Fruit fly (Drosophila melanogaster) whole organism, embryonic: ENCODE results near the gene CG4839.

ENCODE experiments used
- Atf3 ChIP-seq: fragments of 200-800 bp; sonication (Bioruptor generic); optimal IDR thresholded peaks from 3 replicates; lab custom pipeline; 2016; ENCODE audit warnings: missing biosample characterization, missing genetic modification characterization
- CG11398 ChIP-seq: fragments of 200-800 bp; sonication (Bioruptor generic); optimal IDR thresholded peaks from 2 replicates; lab custom pipeline; 2016; ENCODE audit warnings: missing biosample characterization, missing genetic modification characterization
- CG11456 ChIP-seq: fragments of 200-800 bp; sonication (Bioruptor generic); IDR thresholded peaks from 3 replicates; pipeline ENCODE4 v1.3.6; 2022; ENCODE audit warnings: missing biosample characterization, missing genetic modification characterization
- CG11696 ChIP-seq: fragments of 200-800 bp; sonication (Bioruptor generic); IDR thresholded peaks from 2 replicates; pipeline ENCODE4 v1.3.6; 2022; ENCODE audit warnings: missing biosample characterization, missing genetic modification characterization
- CG11723 ChIP-seq: fragments of 200-800 bp; sonication (Bioruptor generic); optimal IDR thresholded peaks from 2 replicates; lab custom pipeline; 2017; ENCODE audit warnings: missing biosample characterization, mild to moderate bottlenecking, missing genetic modification characterization
- CG13123 ChIP-seq: fragments of 200-800 bp; sonication (Bioruptor generic); optimal IDR thresholded peaks from 2 replicates; lab custom pipeline; 2016; ENCODE audit warnings: missing biosample characterization, missing genetic modification characterization
- CG14050 ChIP-seq: fragments of 200-800 bp; sonication (Bioruptor generic); IDR thresholded peaks from 3 replicates; pipeline ENCODE4 v1.3.6; 2022; ENCODE audit warnings: missing biosample characterization, missing genetic modification characterization
- CG14860 ChIP-seq: fragments of 200-800 bp; sonication (Bioruptor generic); IDR thresholded peaks from 3 replicates; pipeline ENCODE4 v1.3.6; 2022; ENCODE audit warnings: missing biosample characterization, missing genetic modification characterization; ENCODE audit not compliant: partially characterized antibody
- CG1792 ChIP-seq: fragments of 200-800 bp; sonication (Bioruptor generic); optimal IDR thresholded peaks from 2 replicates; lab custom pipeline; 2016; ENCODE audit warnings: missing biosample characterization, missing genetic modification characterization
- CG2875 ChIP-seq: fragments of 200-800 bp; sonication (Bioruptor generic); optimal IDR thresholded peaks from 2 replicates; lab custom pipeline; 2017; ENCODE audit warnings: missing biosample characterization, mild to moderate bottlenecking, missing genetic modification characterization, missing genetic modification reagents
- CG30020 ChIP-seq: fragments of 200-800 bp; optimal IDR thresholded peaks from 2 replicates; lab custom pipeline; 2019; ENCODE audit warnings: missing biosample characterization, mild to moderate bottlenecking, missing genetic modification characterization, moderate library complexity
- CG32767 ChIP-seq: fragments of 200-800 bp; sonication (Bioruptor generic); IDR thresholded peaks from 2 replicates; pipeline ENCODE4 v1.3.6; 2022; ENCODE audit warnings: missing biosample characterization, missing genetic modification characterization
- CG3995 ChIP-seq: fragments of 200-800 bp; sonication (Bioruptor generic); optimal IDR thresholded peaks from 3 replicates; lab custom pipeline; 2016; ENCODE audit warnings: missing biosample characterization, missing genetic modification characterization
- CG4424 ChIP-seq: fragments of 200-800 bp; sonication (Bioruptor generic); optimal IDR thresholded peaks from 3 replicates; lab custom pipeline; 2016; ENCODE audit warnings: missing biosample characterization, missing genetic modification characterization
- CG4854 ChIP-seq: fragments of 200-800 bp; sonication (Bioruptor generic); optimal IDR thresholded peaks from 2 replicates; lab custom pipeline; 2016; ENCODE audit warnings: missing biosample characterization, missing genetic modification characterization, inconsistent platforms
- CG8359 ChIP-seq: fragments of 200-800 bp; sonication (Bioruptor generic); optimal IDR thresholded peaks from 2 replicates; lab custom pipeline; 2017; ENCODE audit warnings: missing biosample characterization, mild to moderate bottlenecking, missing genetic modification characterization, borderline replicate concordance
- CHES-1-like ChIP-seq: fragments of 200-800 bp; sonication (Bioruptor generic); optimal IDR thresholded peaks from 2 replicates; lab custom pipeline; 2016; ENCODE audit warnings: missing biosample characterization, missing genetic modification characterization
- Camta ChIP-seq: fragments of 200-800 bp; sonication (Bioruptor generic); optimal IDR thresholded peaks from 2 replicates; lab custom pipeline; 2016; ENCODE audit warnings: missing biosample characterization, missing genetic modification characterization
- CrebB ChIP-seq: fragments of 200-800 bp; sonication (Bioruptor generic); optimal IDR thresholded peaks from 3 replicates; lab custom pipeline; 2018; ENCODE audit warnings: missing biosample characterization, mild to moderate bottlenecking, missing genetic modification characterization
- D19A ChIP-seq: fragments of 200-800 bp; optimal IDR thresholded peaks from 3 replicates; lab custom pipeline; 2019; ENCODE audit warnings: missing biosample characterization, mild to moderate bottlenecking, missing genetic modification characterization, moderate library complexity
- Dfd ChIP-seq, 2 experiments: fragments of >200 bp; optimal IDR thresholded peaks; 2 replicates each; lab custom pipeline; 2017; ENCODE audit warnings: missing biosample characterization in 2 of 2, missing genetic modification characterization in 2 of 2
- E2f1 ChIP-seq: fragments of 200-800 bp; sonication (Bioruptor generic); IDR thresholded peaks from 2 replicates; pipeline ENCODE4 v1.3.6; 2022; ENCODE audit warnings: missing biosample characterization, missing genetic modification characterization
- H15 ChIP-seq: fragments of 200-800 bp; sonication (Bioruptor generic); IDR thresholded peaks from 3 replicates; pipeline ENCODE4 v1.3.6; 2022; ENCODE audit warnings: missing biosample characterization, missing genetic modification characterization
- Hsf ChIP-seq: fragments of 200-800 bp; sonication (Bioruptor generic); optimal IDR thresholded peaks from 3 replicates; lab custom pipeline; 2016; ENCODE audit warnings: missing biosample characterization, missing genetic modification characterization
- Sin3A ChIP-seq: fragments of >200 bp; optimal IDR thresholded peaks from 2 replicates; lab custom pipeline; 2018
- Sox100B ChIP-seq: fragments of 200-800 bp; sonication (Bioruptor generic); optimal IDR thresholded peaks from 3 replicates; lab custom pipeline; 2018; ENCODE audit warnings: missing biosample characterization, mild to moderate bottlenecking, missing genetic modification characterization
- Trl ChIP-seq, 3 experiments: fragments of >200 bp in 2 of 3; fragments of 200-800 bp in 1 of 3; sonication (Bioruptor generic) in 1 of 3; optimal IDR thresholded peaks; 2 replicates in 1 of 3; 3 replicates in 2 of 3; lab custom pipeline; 2016 to 2017; ENCODE audit warnings: missing biosample characterization in 1 of 3, missing genetic modification characterization in 1 of 3
- YL-1 ChIP-seq: fragments of 200-800 bp; sonication (Bioruptor generic); optimal IDR thresholded peaks from 3 replicates; lab custom pipeline; 2017; ENCODE audit warnings: missing biosample characterization, mild to moderate bottlenecking, missing genetic modification characterization
- ara ChIP-seq: fragments of 200-800 bp; sonication (Bioruptor generic); IDR thresholded peaks from 2 replicates; pipeline ENCODE4 v1.3.6; 2022; ENCODE audit warnings: missing biosample characterization, missing genetic modification characterization
- bab2 ChIP-seq: fragments of 200-800 bp; sonication (Bioruptor generic); optimal IDR thresholded peaks from 2 replicates; lab custom pipeline; 2016; ENCODE audit warnings: missing biosample characterization, missing genetic modification characterization
- bbx ChIP-seq: fragments of 200-800 bp; sonication (Bioruptor generic); IDR thresholded peaks from 2 replicates; pipeline ENCODE4 v1.3.6; 2022; ENCODE audit warnings: missing biosample characterization, missing genetic modification characterization; ENCODE audit not compliant: partially characterized antibody
- bsh ChIP-seq, 2 experiments: fragments of 200-800 bp; sonication (Bioruptor generic); optimal IDR thresholded peaks; 2 replicates each; lab custom pipeline; 2017 to 2018; ENCODE audit warnings: mild to moderate bottlenecking in 2 of 2, missing biosample characterization in 2 of 2, missing genetic modification characterization in 2 of 2, moderate library complexity in 1 of 2
- dmrt99B ChIP-seq: fragments of 200-800 bp; sonication (Bioruptor generic); optimal IDR thresholded peaks from 2 replicates; lab custom pipeline; 2018; ENCODE audit warnings: missing biosample characterization, mild to moderate bottlenecking, missing genetic modification characterization, moderate library complexity
- fru ChIP-seq: fragments of >200 bp; optimal IDR thresholded peaks from 2 replicates; lab custom pipeline; 2017
- gce ChIP-seq: fragments of 200-800 bp; sonication (Bioruptor generic); IDR thresholded peaks from 3 replicates; pipeline ENCODE4 v1.3.6; 2022; ENCODE audit warnings: missing biosample characterization, missing genetic modification characterization
- gcm2 ChIP-seq: fragments of 200-800 bp; sonication (Bioruptor generic); optimal IDR thresholded peaks from 2 replicates; lab custom pipeline; 2016; ENCODE audit warnings: missing biosample characterization, missing genetic modification characterization
- gfzf ChIP-seq: fragments of 200-800 bp; sonication (Bioruptor generic); optimal IDR thresholded peaks from 2 replicates; lab custom pipeline; 2016; ENCODE audit warnings: missing biosample characterization, mild to moderate bottlenecking, missing genetic modification characterization, moderate library complexity
- knrl ChIP-seq: fragments of 200-800 bp; sonication (Bioruptor generic); IDR thresholded peaks from 3 replicates; pipeline ENCODE4 v1.3.6; 2022; ENCODE audit warnings: missing biosample characterization, missing genetic modification characterization; ENCODE audit not compliant: partially characterized antibody
- org-1 ChIP-seq: fragments of 200-800 bp; sonication (Bioruptor generic); optimal IDR thresholded peaks from 2 replicates; lab custom pipeline; 2017; ENCODE audit warnings: missing biosample characterization, missing genetic modification characterization
- pros ChIP-seq: fragments of 200-800 bp; sonication (Bioruptor generic); optimal IDR thresholded peaks from 3 replicates; lab custom pipeline; 2019; ENCODE audit warnings: missing biosample characterization, mild to moderate bottlenecking, missing genetic modification characterization, moderate library complexity
- ranshi ChIP-seq: fragments of 200-800 bp; sonication (Bioruptor generic); IDR thresholded peaks from 2 replicates; pipeline ENCODE4 v1.3.6; 2022; ENCODE audit warnings: missing biosample characterization, missing genetic modification characterization
- rib ChIP-seq: fragments of 200-800 bp; sonication (Bioruptor generic); IDR thresholded peaks from 2 replicates; pipeline ENCODE4 v1.3.6; 2022; ENCODE audit warnings: missing biosample characterization, missing genetic modification characterization
- row ChIP-seq: fragments of 200-800 bp; sonication (Bioruptor generic); IDR thresholded peaks from 3 replicates; pipeline ENCODE4 v1.3.6; 2022; ENCODE audit warnings: missing biosample characterization, missing genetic modification characterization
- scrt ChIP-seq: fragments of 200-800 bp; sonication (Bioruptor generic); optimal IDR thresholded peaks from 2 replicates; lab custom pipeline; 2018; ENCODE audit warnings: missing biosample characterization, mild to moderate bottlenecking, missing genetic modification characterization, moderate library complexity
- stc ChIP-seq: fragments of 200-800 bp; sonication (Bioruptor generic); IDR thresholded peaks from 2 replicates; pipeline ENCODE4 v1.3.6; 2022; ENCODE audit warnings: missing biosample characterization, missing genetic modification characterization
- tin ChIP-seq: fragments of 200-800 bp; sonication (Bioruptor generic); optimal IDR thresholded peaks from 3 replicates; lab custom pipeline; 2016; ENCODE audit warnings: missing biosample characterization, missing genetic modification characterization
- tio ChIP-seq: fragments of 200-800 bp; sonication (Bioruptor generic); optimal IDR thresholded peaks from 2 replicates; lab custom pipeline; 2017; ENCODE audit warnings: missing biosample characterization, missing genetic modification characterization, inconsistent platforms
- tna ChIP-seq: fragments of 200-800 bp; sonication (Bioruptor generic); IDR thresholded peaks from 2 replicates; pipeline ENCODE4 v1.3.6; 2022; ENCODE audit warnings: missing biosample characterization, missing genetic modification characterization; ENCODE audit not compliant: partially characterized antibody
- tup ChIP-seq: fragments of 200-800 bp; sonication (Bioruptor generic); optimal IDR thresholded peaks from 2 replicates; lab custom pipeline; 2016; ENCODE audit warnings: missing biosample characterization, mild to moderate bottlenecking, missing genetic modification characterization, moderate library complexity
- vnd ChIP-seq: fragments of 200-800 bp; sonication (Bioruptor generic); IDR thresholded peaks from 3 replicates; pipeline ENCODE4 v1.3.6; 2022; ENCODE audit warnings: missing biosample characterization, missing genetic modification characterization; ENCODE audit not compliant: partially characterized antibody
- vvl ChIP-seq: fragments of 200-800 bp; sonication (Bioruptor generic); IDR thresholded peaks from 2 replicates; pipeline ENCODE4 v1.3.6; 2022; ENCODE audit warnings: missing biosample characterization, missing genetic modification characterization

Gene CG4839

dm6 chr2L:10200847-10201246, 56.3 kb downstream of the CG4839 start, which contains the start of the genes Ripalpha and RpL7 (continued):
- peak; percentile 98 for TF ChIP-seq CrebB (tag; lab: Kevin White, UChicago)
- TF ChIP-seq Sin3A: peak; percentile 69
- peak; percentile 96 for TF ChIP-seq E2f1 (GFP tag; lab: Robert Waterston, UW)
- peak; percentile 99 for TF ChIP-seq CG2875 (GFP tag; lab: Kevin White, UChicago)
- peak; percentile 99 for TF ChIP-seq CG11456 (GFP tag; lab: Robert Waterston, UW)
- peak; percentile 78 for TF ChIP-seq CG30020
- TF ChIP-seq bbx (GFP tag; lab: Robert Waterston, UW): peak; percentile 94
- peak; percentile 88 for TF ChIP-seq vnd (GFP tag; lab: Robert Waterston, UW)
- peak; percentile 51 for TF ChIP-seq D19A (tag; lab: Kevin White, UChicago)
- TF ChIP-seq scrt (GFP tag; lab: Kevin White, UChicago): peak; percentile 95
- TF ChIP-seq Camta (GFP tag; lab: Kevin White, UChicago): peak; percentile 96
- TF ChIP-seq YL-1 (GFP tag; lab: Kevin White, UChicago): peak; percentile 100
- peak; percentile 97 for TF ChIP-seq gce (GFP tag; lab: Robert Waterston, UW)
- peak; percentile 92 for TF ChIP-seq tin (GFP tag; lab: Kevin White, UChicago)
- TF ChIP-seq CG1792: peak; percentile 97
- TF ChIP-seq ara (GFP tag; lab: Robert Waterston, UW): peak; percentile 96
- TF ChIP-seq CG11723: peak; percentile 98
- TF ChIP-seq Atf3 (GFP tag; lab: Kevin White, UChicago): peak; percentile 97
- peak; percentile 97 for TF ChIP-seq CG4854 (GFP tag; lab: Kevin White, UChicago)
- peak; percentile 88 for TF ChIP-seq Sox100B (GFP tag; lab: Kevin White, UChicago)
- TF ChIP-seq CG4424: peak; percentile 97
- peak; percentile 98 for TF ChIP-seq gcm2
- TF ChIP-seq CG14860 (GFP tag; lab: Robert Waterston, UW): peak; percentile 75
- peak; percentile 98 for TF ChIP-seq rib (GFP tag; lab: Robert Waterston, UW)
- TF ChIP-seq Trl (optimal IDR thresholded peaks at IDR 0.05; lab: Kevin White, UChicago): no peak
- peak; percentile 99 for TF ChIP-seq Trl (GFP tag; optimal IDR thresholded peaks at IDR 0.05; lab: Kevin White, UChicago)
- TF ChIP-seq CG8359 (GFP tag; lab: Kevin White, UChicago): peak; percentile 89
- TF ChIP-seq bsh (GFP tag; optimal IDR thresholded peaks at IDR 0.05; lab: Kevin White, UChicago): peak in 1 of 2 experiments; percentile 93
- TF ChIP-seq ranshi (GFP tag; lab: Robert Waterston, UW): peak; percentile 97
- peak; percentile 97 for TF ChIP-seq H15
- TF ChIP-seq CG13123 (GFP tag; lab: Kevin White, UChicago): peak; percentile 97
- TF ChIP-seq CG14050 (GFP tag; lab: Robert Waterston, UW): peak; percentile 95
- TF ChIP-seq vvl (GFP tag; lab: Robert Waterston, UW): peak; percentile 98
- TF ChIP-seq CG11696 (GFP tag; lab: Robert Waterston, UW): peak; percentile 83
- TF ChIP-seq pros (GFP tag; lab: Kevin White, UChicago): peak; percentile 43
- no peak for TF ChIP-seq Dfd (GFP tag; optimal IDR thresholded peaks at IDR 0.05; lab: Kevin White, UChicago)
- TF ChIP-seq CHES-1-like (GFP tag; lab: Kevin White, UChicago): peak; percentile 99
- TF ChIP-seq tio (GFP tag; lab: Kevin White, UChicago): peak; percentile 87
- no peak for TF ChIP-seq fru (lab: Kevin White, UChicago)
- peak; percentile 92 for TF ChIP-seq tna (GFP tag; lab: Robert Waterston, UW)
- TF ChIP-seq CG32767 (GFP tag; lab: Robert Waterston, UW): peak; percentile 77
- peak; percentile 98 for TF ChIP-seq Hsf (GFP tag; lab: Kevin White, UChicago)
- peak; percentile 90 for TF ChIP-seq stc (GFP tag; lab: Robert Waterston, UW)
- peak; percentile 77 for TF ChIP-seq gfzf (GFP tag; lab: Kevin White, UChicago)
- peak; percentile 97 for TF ChIP-seq org-1 (GFP tag; lab: Kevin White, UChicago)
- TF ChIP-seq tup (GFP tag; lab: Kevin White, UChicago): peak; percentile 97
- TF ChIP-seq row (GFP tag; lab: Robert Waterston, UW): peak; percentile 83
- TF ChIP-seq CG11398 (GFP tag; lab: Kevin White, UChicago): peak; percentile 98
- TF ChIP-seq dmrt99B: peak; percentile 84
- peak; percentile 97 for TF ChIP-seq bab2 (GFP tag; lab: Kevin White, UChicago)
- peak; percentile 94 for TF ChIP-seq knrl (GFP tag; lab: Robert Waterston, UW)
- TF ChIP-seq CG3995 (GFP tag; lab: Kevin White, UChicago): peak; percentile 87
